Fruit fly (Drosophila melanogaster): ENCODE data around the gene p38a.

The p38a gene

dm6 chr3R:24193373-24193879 lies 41.3 kb upstream of the p38a start, which contains the start of the genes SMC6 and CG6204 (continued):
- peak; percentile 57 for TF ChIP-seq gcm2 (GFP tag; optimal IDR thresholded peaks at IDR 0.05)
- TF ChIP-seq Hmx (GFP tag; optimal IDR thresholded peaks at IDR 0.05) = peak; percentile 86
- TF ChIP-seq zf30C (GFP tag; optimal IDR thresholded peaks at IDR 0.05) = no peak
- TF ChIP-seq pzg (GFP tag; optimal IDR thresholded peaks at IDR 0.05) = peak; percentile 61
- peak; percentile 95 for TF ChIP-seq tap (tag; optimal IDR thresholded peaks at IDR 0.05)
- peak; percentile 95 for TF ChIP-seq al (GFP tag; IDR thresholded peaks at IDR 0.05)
- no peak for TF ChIP-seq cad (GFP tag; optimal IDR thresholded peaks at IDR 0.05)
- TF ChIP-seq ato (GFP tag; IDR thresholded peaks at IDR 0.05; ENCODE audit: partially characterized antibody) = no peak
- TF ChIP-seq CG17829 (tag; optimal IDR thresholded peaks at IDR 0.05) = peak; percentile 95
- TF ChIP-seq CG33213 (GFP tag; optimal IDR thresholded peaks at IDR 0.05) = peak; percentile 50
- no peak for TF ChIP-seq MESR4 (GFP tag; optimal IDR thresholded peaks at IDR 0.05)
- peak; percentile 63 for TF ChIP-seq CG1647 (GFP tag; optimal IDR thresholded peaks at IDR 0.05)
- no peak for TF ChIP-seq sc (optimal IDR thresholded peaks at IDR 0.05)
- TF ChIP-seq sc (GFP tag; optimal IDR thresholded peaks at IDR 0.05) = peak; percentile 78
- peak; percentile 97 for TF ChIP-seq vvl (GFP tag; IDR thresholded peaks at IDR 0.05)
- TF ChIP-seq row (GFP tag; IDR thresholded peaks at IDR 0.05) = peak; percentile 99
- peak; percentile 90 for TF ChIP-seq cwo (GFP tag; optimal IDR thresholded peaks at IDR 0.05)
- no peak for TF ChIP-seq cg (GFP tag; optimal IDR thresholded peaks at IDR 0.05)
- peak; percentile 92 for TF ChIP-seq seq (GFP tag; IDR thresholded peaks at IDR 0.05)
- TF ChIP-seq CoRest (tag; optimal IDR thresholded peaks at IDR 0.05) = peak; percentile 98
- peak; percentile 88 for TF ChIP-seq E2f2 (GFP tag; IDR thresholded peaks at IDR 0.05)
- TF ChIP-seq lilli (GFP tag; optimal IDR thresholded peaks at IDR 0.05) = peak; percentile 95
- peak; percentile 84 for TF ChIP-seq otp (GFP tag; IDR thresholded peaks at IDR 0.05)
- peak; percentile 97 for TF ChIP-seq gem (tag; optimal IDR thresholded peaks at IDR 0.05)
- TF ChIP-seq sens (GFP tag) = peak; percentile 98
- peak; percentile 94 for TF ChIP-seq trem (tag; optimal IDR thresholded peaks at IDR 0.05)
- peak; percentile 70 for TF ChIP-seq Lhr (GFP tag; optimal IDR thresholded peaks at IDR 0.05)
- TF ChIP-seq phol (tag; optimal IDR thresholded peaks at IDR 0.05) = peak; percentile 95
- TF ChIP-seq Doc3 (GFP tag; IDR thresholded peaks at IDR 0.05; ENCODE audit: partially characterized antibody) = no peak
- peak; percentile 90 for TF ChIP-seq az2 (GFP tag; optimal IDR thresholded peaks at IDR 0.05)
- peak; percentile 88 for TF ChIP-seq CG4328 (GFP tag; optimal IDR thresholded peaks at IDR 0.05)
- peak; percentile 85 for TF ChIP-seq CG12942 (GFP tag; optimal IDR thresholded peaks at IDR 0.05)
- peak; percentile 97 for TF ChIP-seq unpg (GFP tag; optimal IDR thresholded peaks at IDR 0.05)
- TF ChIP-seq bbx (GFP tag; IDR thresholded peaks at IDR 0.05; ENCODE audit: partially characterized antibody) = peak; percentile 44
- TF ChIP-seq CG13287 (GFP tag; IDR thresholded peaks at IDR 0.05; ENCODE audit: partially characterized antibody) = peak; percentile 52
- TF ChIP-seq peb (GFP tag; IDR thresholded peaks at IDR 0.05) = peak; percentile 81
- peak; percentile 81 for TF ChIP-seq CG6813 (GFP tag; optimal IDR thresholded peaks at IDR 0.05)
- peak; percentile 52 for TF ChIP-seq CG10565 (GFP tag; optimal IDR thresholded peaks at IDR 0.05)
- peak; percentile 69 for TF ChIP-seq Dp (GFP tag; optimal IDR thresholded peaks at IDR 0.05)
- TF ChIP-seq tin (GFP tag; optimal IDR thresholded peaks at IDR 0.05) = peak; percentile 91
- peak; percentile 80 for TF ChIP-seq CG16779 (GFP tag; IDR thresholded peaks at IDR 0.05)
- peak; percentile 88 for TF ChIP-seq Usf (GFP tag; optimal IDR thresholded peaks at IDR 0.05)
- peak; percentile 94 for TF ChIP-seq Chrac-16 (GFP tag; optimal IDR thresholded peaks at IDR 0.05)
- peak; percentile 78 for TF ChIP-seq CG5953 (GFP tag; IDR thresholded peaks at IDR 0.05)
- peak; percentile 87 for TF ChIP-seq CG15601 (tag; optimal IDR thresholded peaks at IDR 0.05)
- TF ChIP-seq NK7.1 (GFP tag; optimal IDR thresholded peaks at IDR 0.05) = peak; percentile 80
- TF ChIP-seq aop (GFP tag; IDR thresholded peaks at IDR 0.05) = peak; percentile 18; the same call in 1 of the 2 replicates
- peak; percentile 92 for TF ChIP-seq Gug (GFP tag; IDR thresholded peaks at IDR 0.05)
- peak in 1 of 2 experiments; percentile 54 for TF ChIP-seq insv (GFP tag; optimal IDR thresholded peaks at IDR 0.05)
- TF ChIP-seq esg (GFP tag; conservative IDR thresholded peaks at IDR 0.05) = peak; percentile 94
- no peak for TF ChIP-seq HLHmδ (GFP tag; optimal IDR thresholded peaks at IDR 0.05)
